Worm (Caenorhabditis elegans) whole organism, L4/young adult: ENCODE results near the gene F42A9.6.

Experiments
- W03F9.2 ChIP-seq: fragments of 150-350 bp; optimal IDR thresholded peaks from 2 replicates; lab custom pipeline; 2014; ENCODE audit warnings: missing biosample characterization, missing genetic modification characterization
- dao-5 ChIP-seq: sonication (generic microtip); optimal IDR thresholded peaks from 2 replicates; lab custom pipeline; 2016; ENCODE audit warnings: missing genotype, missing genetic modification characterization, moderate library complexity, missing compliant biosample characterization
- him-1 ChIP-seq: sonication (generic microtip); optimal IDR thresholded peaks from 2 replicates; lab custom pipeline; 2016; ENCODE audit warnings: missing genotype, missing genetic modification reagents, missing genetic modification characterization, missing compliant biosample characterization

ce11 chrIV:8571138-8571537, 37.9 kb upstream of the F42A9.6 start, which contains the start of gene Y59H11AM.1:
- TF ChIP-seq dao-5 (tag; lab: Kevin White, UChicago), result no peak
- TF ChIP-seq him-1 (tag; lab: Kevin White, UChicago), result no peak
- TF ChIP-seq W03F9.2 (tag; lab: Kevin White, UChicago), result no peak
